Worm (Caenorhabditis elegans) whole organism, L4 larva: Measurements from ENCODE around the gene sng-1.

ENCODE experiments used
- F26F4.8 ChIP-seq: fragments of 200-800 bp; sonication (Bioruptor generic); conservative IDR thresholded peaks from 2 replicates; pipeline ENCODE4 v1.3.6; 2022; ENCODE audit warnings: missing genetic modification characterization, missing compliant biosample characterization
- T20F7.1 ChIP-seq: fragments of 200-800 bp; sonication (Bioruptor generic); optimal IDR thresholded peaks from 2 replicates; lab custom pipeline; 2018; ENCODE audit warnings: mild to moderate bottlenecking, missing genetic modification characterization, missing compliant biosample characterization
- Y48G9A.11 ChIP-seq: fragments of 200-800 bp; sonication (Bioruptor generic); IDR thresholded peaks from 2 replicates; pipeline ENCODE4 v1.3.6; 2022; ENCODE audit warnings: missing genetic modification reagents, missing genetic modification characterization, missing compliant biosample characterization
- Y5F2A.4 ChIP-seq: fragments of 200-800 bp; sonication (Bioruptor generic); optimal IDR thresholded peaks from 2 replicates; lab custom pipeline; 2018; ENCODE audit warnings: mild to moderate bottlenecking, missing genetic modification characterization, missing compliant biosample characterization
- Y75B8A.6 ChIP-seq: fragments of 200-800 bp; sonication (Bioruptor generic); IDR thresholded peaks from 2 replicates; pipeline ENCODE4 v1.3.6; 2022; ENCODE audit warnings: missing genetic modification reagents, missing genetic modification characterization, missing compliant biosample characterization
- ZK337.2 ChIP-seq: fragments of 200-800 bp; sonication (Bioruptor generic); IDR thresholded peaks from 2 replicates; pipeline ENCODE4 v1.3.6; 2022; ENCODE audit warnings: missing genetic modification reagents, missing genetic modification characterization, missing compliant biosample characterization
- arid-1 ChIP-seq: fragments of 200-800 bp; sonication (Bioruptor generic); conservative IDR thresholded peaks from 2 replicates; pipeline ENCODE4 v1.3.6; 2022; ENCODE audit warnings: missing genetic modification reagents, missing genetic modification characterization, missing compliant biosample characterization
- ceh-32 ChIP-seq: sonication (generic microtip); optimal IDR thresholded peaks from 2 replicates; lab custom pipeline; 2016; ENCODE audit warnings: mild to moderate bottlenecking, missing genetic modification characterization, missing compliant biosample characterization; ENCODE audit not compliant: poor library complexity
- ceh-62 ChIP-seq: sonication (generic microtip); optimal IDR thresholded peaks from 2 replicates; lab custom pipeline; 2017; ENCODE audit warnings: missing biosample characterization, missing genetic modification characterization
- ces-1 ChIP-seq: fragments of 150-350 bp; sonication (generic microtip); optimal IDR thresholded peaks from 4 replicates; lab custom pipeline; 2014; ENCODE audit warnings: missing biosample characterization, missing genetic modification reagents, missing genetic modification characterization
- ctbp-1 ChIP-seq: fragments of 200-800 bp; sonication (Bioruptor generic); IDR thresholded peaks from 2 replicates; pipeline ENCODE4 v1.3.6; 2022; ENCODE audit warnings: missing genetic modification reagents, missing genetic modification characterization, missing compliant biosample characterization
- daf-19 ChIP-seq: fragments of 200-800 bp; sonication (Bioruptor generic); conservative IDR thresholded peaks from 2 replicates; pipeline ENCODE4 v1.3.6; 2022; ENCODE audit warnings: missing genetic modification characterization, missing compliant biosample characterization
- daf-8 ChIP-seq: fragments of 200-800 bp; sonication (Bioruptor generic); IDR thresholded peaks from 2 replicates; pipeline ENCODE4 v1.3.6; 2022; ENCODE audit warnings: missing genetic modification characterization, missing compliant biosample characterization
- dmd-9 ChIP-seq: fragments of 200-800 bp; sonication (Bioruptor generic); IDR thresholded peaks from 2 replicates; pipeline ENCODE4 v1.3.6; 2022; ENCODE audit warnings: missing genetic modification reagents, missing genetic modification characterization, missing compliant biosample characterization
- egl-27 ChIP-seq: sonication (generic microtip); optimal IDR thresholded peaks from 3 replicates; lab custom pipeline; 2017; ENCODE audit warnings: missing biosample characterization, missing genetic modification reagents, missing genetic modification characterization
- fos-1 ChIP-seq: fragments of 150-350 bp; optimal IDR thresholded peaks from 2 replicates; lab custom pipeline; 2014; ENCODE audit warnings: missing biosample characterization, missing genetic modification characterization
- gei-8 ChIP-seq: fragments of 200-800 bp; sonication (Bioruptor generic); optimal IDR thresholded peaks from 2 replicates; lab custom pipeline; 2018; ENCODE audit warnings: mild to moderate bottlenecking, missing genetic modification characterization, missing compliant biosample characterization
- hlh-11 ChIP-seq: fragments of 200-800 bp; sonication (Bioruptor generic); optimal IDR thresholded peaks from 2 replicates; lab custom pipeline; 2018; ENCODE audit warnings: mild to moderate bottlenecking, missing genetic modification characterization, missing compliant biosample characterization
- hlh-30 ChIP-seq: sonication (generic microtip); optimal IDR thresholded peaks from 2 replicates; lab custom pipeline; 2017; ENCODE audit warnings: antibody characterized with exemption, mild to moderate bottlenecking, missing genetic modification characterization, missing compliant biosample characterization; ENCODE audit not compliant: insufficient read depth
- hmg-1.1 ChIP-seq: fragments of 200-800 bp; sonication (Bioruptor generic); IDR thresholded peaks from 2 replicates; pipeline ENCODE4 v1.3.6; 2022; ENCODE audit warnings: missing genetic modification reagents, missing genetic modification characterization, missing compliant biosample characterization
- lim-7 ChIP-seq: fragments of 200-800 bp; sonication (Bioruptor generic); IDR thresholded peaks from 2 replicates; pipeline ENCODE4 v1.3.6; 2022; ENCODE audit warnings: missing genetic modification characterization, missing compliant biosample characterization
- lin-1 ChIP-seq: fragments of 200-800 bp; sonication (Bioruptor generic); IDR thresholded peaks from 2 replicates; pipeline ENCODE4 v1.3.6; 2022; ENCODE audit warnings: missing genetic modification reagents, missing genetic modification characterization, missing compliant biosample characterization
- lin-13 ChIP-seq: fragments of 150-350 bp; optimal IDR thresholded peaks from 2 replicates; lab custom pipeline; 2014; ENCODE audit warnings: missing biosample characterization, missing genetic modification reagents, missing genetic modification characterization
- lin-29 ChIP-seq: fragments of 200-800 bp; sonication (Bioruptor generic); IDR thresholded peaks from 2 replicates; pipeline ENCODE4 v1.3.6; 2022; ENCODE audit warnings: missing genetic modification reagents, missing genetic modification characterization, missing compliant biosample characterization
- lin-38 ChIP-seq: fragments of 200-800 bp; sonication (Bioruptor generic); IDR thresholded peaks from 2 replicates; pipeline ENCODE4 v1.3.6; 2022; ENCODE audit warnings: missing genetic modification reagents, missing genetic modification characterization, missing compliant biosample characterization
- madf-5 ChIP-seq, 2 experiments: fragments of 200-800 bp; sonication (Bioruptor generic); IDR thresholded peaks; 2 replicates each; pipeline ENCODE4 v1.3.6; 2022; ENCODE audit warnings: missing compliant biosample characterization in 2 of 2, missing genetic modification characterization in 2 of 2
- madf-9 ChIP-seq: fragments of 200-800 bp; sonication (Bioruptor generic); conservative IDR thresholded peaks from 2 replicates; pipeline ENCODE4 v1.3.6; 2022; ENCODE audit warnings: missing genetic modification reagents, missing genetic modification characterization, missing compliant biosample characterization
- mes-2 ChIP-seq: sonication (generic microtip); optimal IDR thresholded peaks from 2 replicates; lab custom pipeline; 2016; ENCODE audit warnings: missing genotype, mild to moderate bottlenecking, missing genetic modification characterization, missing compliant biosample characterization; ENCODE audit not compliant: poor library complexity, severe bottlenecking
- mxl-2 ChIP-seq: fragments of 200-800 bp; sonication (Bioruptor generic); conservative IDR thresholded peaks from 2 replicates; pipeline ENCODE4 v1.3.6; 2022; ENCODE audit warnings: missing genetic modification reagents, missing genetic modification characterization, missing compliant biosample characterization
- mxl-3 ChIP-seq: fragments of 200-800 bp; sonication (Bioruptor generic); optimal IDR thresholded peaks from 2 replicates; lab custom pipeline; 2018; ENCODE audit warnings: mild to moderate bottlenecking, missing genetic modification characterization, missing compliant biosample characterization
- nhr-10 ChIP-seq: fragments of 150-350 bp; optimal IDR thresholded peaks from 2 replicates; lab custom pipeline; 2014; ENCODE audit warnings: missing biosample characterization, missing genetic modification characterization
- nhr-102 ChIP-seq: sonication (generic microtip); optimal IDR thresholded peaks from 2 replicates; lab custom pipeline; 2016; ENCODE audit warnings: mild to moderate bottlenecking, missing genetic modification characterization, moderate library complexity, missing compliant biosample characterization
- nhr-111 ChIP-seq: fragments of 200-800 bp; sonication (Bioruptor generic); optimal IDR thresholded peaks from 2 replicates; lab custom pipeline; 2018; ENCODE audit warnings: mild to moderate bottlenecking, missing genetic modification characterization, missing compliant biosample characterization
- nhr-25 ChIP-seq: sonication (generic microtip); optimal IDR thresholded peaks from 2 replicates; lab custom pipeline; 2017; ENCODE audit warnings: missing genetic modification characterization, mild to moderate bottlenecking, missing compliant biosample characterization, antibody characterized with exemption, moderate library complexity, borderline replicate concordance; ENCODE audit not compliant: insufficient read depth
- nhr-41 ChIP-seq: fragments of 200-800 bp; sonication (Bioruptor generic); IDR thresholded peaks from 2 replicates; pipeline ENCODE4 v1.3.6; 2022; ENCODE audit warnings: missing genetic modification reagents, missing genetic modification characterization, missing compliant biosample characterization
- nhr-42 ChIP-seq: fragments of 200-800 bp; sonication (Bioruptor generic); IDR thresholded peaks from 2 replicates; pipeline ENCODE4 v1.3.6; 2022; ENCODE audit warnings: missing genetic modification characterization, missing compliant biosample characterization
- nhr-6 ChIP-seq: fragments of 150-350 bp; optimal IDR thresholded peaks from 2 replicates; lab custom pipeline; 2014; ENCODE audit warnings: missing biosample characterization, missing genetic modification characterization
- nhr-77 ChIP-seq: fragments of 150-350 bp; optimal IDR thresholded peaks from 2 replicates; lab custom pipeline; 2014; ENCODE audit warnings: missing biosample characterization, missing genetic modification characterization
- php-3 ChIP-seq: fragments of 200-800 bp; sonication (Bioruptor generic); IDR thresholded peaks from 2 replicates; pipeline ENCODE4 v1.3.6; 2022; ENCODE audit warnings: missing genetic modification reagents, missing genetic modification characterization, missing compliant biosample characterization
- saeg-2 ChIP-seq: fragments of 200-800 bp; sonication (Bioruptor generic); IDR thresholded peaks from 2 replicates; pipeline ENCODE4 v1.3.6; 2022; ENCODE audit warnings: missing genetic modification reagents, missing genetic modification characterization, missing compliant biosample characterization
- spr-1 ChIP-seq: sonication (generic microtip); optimal IDR thresholded peaks from 2 replicates; lab custom pipeline; 2016; ENCODE audit warnings: mild to moderate bottlenecking, missing genetic modification characterization, missing compliant biosample characterization
- spr-3 ChIP-seq: fragments of 200-800 bp; sonication (Bioruptor generic); optimal IDR thresholded peaks from 2 replicates; lab custom pipeline; 2018; ENCODE audit warnings: mild to moderate bottlenecking, missing genetic modification characterization, missing compliant biosample characterization
- tag-97 ChIP-seq: fragments of 200-800 bp; sonication (Bioruptor generic); IDR thresholded peaks from 2 replicates; pipeline ENCODE4 v1.3.6; 2022; ENCODE audit warnings: missing genetic modification characterization, missing compliant biosample characterization
- unc-39 ChIP-seq: sonication (generic microtip); optimal IDR thresholded peaks from 2 replicates; lab custom pipeline; 2017; ENCODE audit warnings: missing biosample characterization, missing genetic modification characterization
- unc-62 ChIP-seq, 3 experiments: fragments of 150-350 bp in 1 of 3; sonication (generic microtip); optimal IDR thresholded peaks in 2 of 3; peaks in 1 of 3; 1 replicate in 1 of 3; 2 replicates in 2 of 3; lab custom pipeline; 2014 to 2017; ENCODE audit warnings: missing biosample characterization in 3 of 3, missing genetic modification characterization in 3 of 3, missing genetic modification reagents in 3 of 3, missing genotype in 1 of 3
- vab-7 ChIP-seq: fragments of 200-800 bp; sonication (Bioruptor generic); IDR thresholded peaks from 2 replicates; pipeline ENCODE4 v1.3.6; 2022; ENCODE audit warnings: missing genetic modification reagents, missing genetic modification characterization, missing compliant biosample characterization
- zfp-2 ChIP-seq: sonication (generic microtip); optimal IDR thresholded peaks from 2 replicates; lab custom pipeline; 2016; ENCODE audit warnings: mild to moderate bottlenecking, missing genetic modification characterization, missing compliant biosample characterization
- ztf-11 ChIP-seq: fragments of 150-350 bp; optimal IDR thresholded peaks from 2 replicates; lab custom pipeline; 2014; ENCODE audit warnings: missing biosample characterization, missing genetic modification characterization
- ztf-7 ChIP-seq: fragments of 150-350 bp; optimal IDR thresholded peaks from 2 replicates; lab custom pipeline; 2014; ENCODE audit warnings: missing biosample characterization, missing genetic modification characterization

sng-1 gene

DNA sequence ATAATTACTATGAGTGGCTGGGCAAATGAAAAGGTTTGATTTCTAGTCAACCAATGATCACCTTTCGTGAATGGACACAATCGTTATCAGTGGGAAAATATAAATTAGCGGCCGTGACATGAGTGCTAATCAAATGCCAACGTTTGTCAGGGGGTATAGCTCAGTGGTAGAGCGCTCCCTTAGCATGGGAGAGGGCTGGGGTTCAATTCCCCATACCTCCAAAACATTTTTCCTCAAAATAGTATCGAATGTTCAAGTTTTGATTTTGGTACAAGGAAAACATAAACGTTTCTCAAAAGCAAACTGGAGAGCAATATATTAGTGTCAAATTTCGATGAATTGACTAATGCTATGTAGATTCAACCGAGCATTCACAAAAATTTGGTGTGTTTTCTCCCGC, 3.8 kb upstream of the sng-1 start (continued):
- TF ChIP-seq unc-62 (GFP tag; optimal IDR thresholded peaks at IDR 0.05 in 1 of 2; lab: Kevin White, UChicago) (no peak), unc-62 (tag; optimal IDR thresholded peaks at IDR 0.05; lab: Kevin White, UChicago) (no peak), ceh-32 (tag; lab: Kevin White, UChicago) (no peak), ztf-7 (tag; lab: Kevin White, UChicago) (peak; percentile 75), ces-1 (GFP tag; lab: Kevin White, UChicago) (no peak), hlh-11 (peak; percentile 50), mxl-2 (GFP tag; lab: Robert Waterston, UW) (peak; percentile 61; the same call in 1 of the 2 replicates), Y75B8A.6 (GFP tag; lab: Robert Waterston, UW) (0 out of 2 replicates have a peak, but pooled peaks have one; percentile 58), zfp-2 (tag; lab: Kevin White, UChicago) (no peak), lin-1 (GFP tag; lab: Robert Waterston, UW) (peak; percentile 81), madf-9 (GFP tag; lab: Robert Waterston, UW) (peak; percentile 47; the same call in 1 of the 2 replicates), lin-38 (GFP tag; lab: Robert Waterston, UW) (peak; percentile 69), nhr-102 (tag; lab: Kevin White, UChicago) (peak; percentile 67), ctbp-1 (GFP tag; lab: Robert Waterston, UW) (peak; percentile 62), nhr-77 (tag; lab: Kevin White, UChicago) (no peak), tag-97 (no peak), nhr-6 (tag; lab: Kevin White, UChicago) (peak; percentile 46), spr-3 (GFP tag; lab: Kevin White, UChicago) (no peak), lin-13 (GFP tag; lab: Kevin White, UChicago) (peak; percentile 22), hlh-30 (tag; lab: Kevin White, UChicago) (peak; percentile 34), gei-8 (GFP tag; lab: Kevin White, UChicago) (peak; percentile 25), Y5F2A.4 (peak; percentile 34), nhr-41 (GFP tag; lab: Robert Waterston, UW) (peak; percentile 39; the same call in 1 of the 2 replicates), lim-7 (GFP tag; lab: Robert Waterston, UW) (peak; percentile 83), spr-1 (tag; lab: Kevin White, UChicago) (peak; percentile 42), mxl-3 (GFP tag; lab: Kevin White, UChicago) (peak; percentile 51), hmg-1.1 (peak; percentile 45; the same call in 1 of the 2 replicates), unc-39 (no peak), mes-2 (tag; lab: Kevin White, UChicago) (peak; percentile 42), T20F7.1 (GFP tag; lab: Kevin White, UChicago) (peak; percentile 28), nhr-111 (peak; percentile 72), nhr-10 (tag; lab: Kevin White, UChicago) (no peak), nhr-25 (tag; lab: Kevin White, UChicago) (no peak), Y48G9A.11 (GFP tag; lab: Robert Waterston, UW) (no peak), php-3 (GFP tag; lab: Robert Waterston, UW) (peak; percentile 61; the same call in 1 of the 2 replicates), lin-29 (no peak), ZK337.2 (GFP tag; lab: Robert Waterston, UW) (no peak; the same call in 1 of the 2 replicates), daf-19 (peak; percentile 87), vab-7 (GFP tag; lab: Robert Waterston, UW) (peak; percentile 59), F26F4.8 (GFP tag; lab: Robert Waterston, UW) (peak; percentile 76), madf-5 (GFP tag; IDR thresholded peaks at IDR 0.05; lab: Robert Waterston, UW) (0 out of 4 replicates have a peak, but pooled peaks have one; percentile 51 to 67), daf-8 (peak; percentile 81; the same call in 1 of the 2 replicates), egl-27 (tag; lab: Kevin White, UChicago) (no peak), dmd-9 (no peak), saeg-2 (GFP tag; lab: Robert Waterston, UW) (0 out of 2 replicates have a peak, but pooled peaks have one; percentile 27), fos-1 (tag; lab: Kevin White, UChicago) (no peak), arid-1 (GFP tag; lab: Robert Waterston, UW) (peak; percentile 77), ceh-62 (tag; lab: Kevin White, UChicago) (no peak), nhr-42 (GFP tag; lab: Robert Waterston, UW) (peak; percentile 60; the same call in 1 of the 2 replicates), ztf-11 (tag; lab: Kevin White, UChicago) (no peak)
